Worm (Caenorhabditis elegans): Measurements from ENCODE around the gene R07E5.4.
"Not testable (repeated sequence)": the region's sequence is repeated elsewhere in the genome, so short reads cannot be mapped to it uniquely, and the experiment has no call there.

Gene R07E5.4

ce11 chrIII:4378600-4379293 lies 15.8 kb upstream of the R07E5.4 start (continued):
- 0 out of 2 replicates have a peak, but pooled peaks have one; percentile 34 for TF ChIP-seq zfp-3 (GFP tag; conservative IDR thresholded peaks at IDR 0.05)
- peak; percentile 57 for TF ChIP-seq T20F7.1 (GFP tag; optimal IDR thresholded peaks at IDR 0.05)
- TF ChIP-seq spr-1 (tag; optimal IDR thresholded peaks at IDR 0.05) = peak; percentile 77
- peak; percentile 46 to 62; a peak in 1 of 4 replicates for TF ChIP-seq madf-5 (GFP tag; IDR thresholded peaks at IDR 0.05)
- peak; percentile 91 for TF ChIP-seq set-16 (GFP tag; IDR thresholded peaks at IDR 0.05)
- peak; percentile 72 for TF ChIP-seq mep-1 (tag; optimal IDR thresholded peaks at IDR 0.05)
- TF ChIP-seq F10B5.3 (tag; optimal IDR thresholded peaks at IDR 0.05) = peak; percentile 68
- peak; percentile 63 for TF ChIP-seq dmd-6 (GFP tag; IDR thresholded peaks at IDR 0.05)
- TF ChIP-seq dmd-8 (GFP tag; IDR thresholded peaks at IDR 0.05) = peak; percentile 75; the same call in 1 of the 2 replicates
- peak; percentile 41 for TF ChIP-seq gei-8 (GFP tag; optimal IDR thresholded peaks at IDR 0.05)
- TF ChIP-seq mdt-29 (GFP tag; IDR thresholded peaks at IDR 0.05) = 0 out of 2 replicates have a peak, but pooled peaks have one; percentile 17
- peak; percentile 34 for TF ChIP-seq F37D6.2 (tag; optimal IDR thresholded peaks at IDR 0.05)
- peak; percentile 62 for TF ChIP-seq mes-2 (tag; optimal IDR thresholded peaks at IDR 0.05; ENCODE audit: poor library complexity, severe bottlenecking)
- peak; percentile 89 for TF ChIP-seq T26A8.4 (GFP tag; IDR thresholded peaks at IDR 0.05)
- peak; percentile 8; the same call in 1 of the 2 replicates for TF ChIP-seq D1046.2 (GFP tag; IDR thresholded peaks at IDR 0.05)
- peak; percentile 65 for TF ChIP-seq lim-7 (GFP tag; IDR thresholded peaks at IDR 0.05)
- peak in 1 of 2 experiments; percentile 64 for TF ChIP-seq lsy-2 (tag; optimal IDR thresholded peaks at IDR 0.05)
- peak; percentile 73 for TF ChIP-seq ceh-20 (GFP tag; IDR thresholded peaks at IDR 0.05)
- TF ChIP-seq ZK337.2 (GFP tag; IDR thresholded peaks at IDR 0.05) = peak; percentile 70; the same call in 1 of the 2 replicates
- TF ChIP-seq lin-38 (GFP tag; IDR thresholded peaks at IDR 0.05) = peak; percentile 72
- peak; percentile 61 for TF ChIP-seq nhr-102 (tag; optimal IDR thresholded peaks at IDR 0.05)
- TF ChIP-seq vab-7 (GFP tag; IDR thresholded peaks at IDR 0.05) = 0 out of 2 replicates have a peak, but pooled peaks have one; percentile 43
- TF ChIP-seq nhr-42 (GFP tag; IDR thresholded peaks at IDR 0.05) = peak; percentile 68
- peak; percentile 30; the same call in 1 of the 2 replicates for TF ChIP-seq snpc-1.2 (GFP tag; IDR thresholded peaks at IDR 0.05)
- TF ChIP-seq pha-4 (GFP tag; IDR thresholded peaks at IDR 0.05) = peak; percentile 82
- TF ChIP-seq pha-4 (tag; optimal IDR thresholded peaks at IDR 0.05) = not testable (repeated sequence)
- peak; percentile 44 for TF ChIP-seq spr-3 (GFP tag; optimal IDR thresholded peaks at IDR 0.05)
- TF ChIP-seq egl-43 (GFP tag; IDR thresholded peaks at IDR 0.05) = peak; percentile 79
- peak; percentile 48 for TF ChIP-seq mxl-3 (GFP tag; optimal IDR thresholded peaks at IDR 0.05)
- TF ChIP-seq hif-1 (tag; optimal IDR thresholded peaks at IDR 0.05) = peak in 1 of 2 experiments; percentile 54
- 0 out of 2 replicates have a peak, but pooled peaks have one; percentile 56 for TF ChIP-seq mxl-2 (GFP tag; conservative IDR thresholded peaks at IDR 0.05)
- peak; percentile 43 for TF ChIP-seq dve-1 (tag; optimal IDR thresholded peaks at IDR 0.05; ENCODE audit: insufficient read depth)
- TF ChIP-seq lir-3 (tag; optimal IDR thresholded peaks at IDR 0.05) = peak; percentile 75
- 0 out of 2 replicates have a peak, but pooled peaks have one; percentile 7 for TF ChIP-seq Y48G9A.11 (GFP tag; IDR thresholded peaks at IDR 0.05)
- TF ChIP-seq tra-1 (GFP tag; IDR thresholded peaks at IDR 0.05) = peak; percentile 64
- peak; percentile 19 for TF ChIP-seq Y5F2A.4 (GFP tag; optimal IDR thresholded peaks at IDR 0.05)
- TF ChIP-seq ctbp-1 (GFP tag; IDR thresholded peaks at IDR 0.05) = peak; percentile 69
- TF ChIP-seq saeg-2 (GFP tag; IDR thresholded peaks at IDR 0.05) = 0 out of 2 replicates have a peak, but pooled peaks have one; percentile 68

DNA sequence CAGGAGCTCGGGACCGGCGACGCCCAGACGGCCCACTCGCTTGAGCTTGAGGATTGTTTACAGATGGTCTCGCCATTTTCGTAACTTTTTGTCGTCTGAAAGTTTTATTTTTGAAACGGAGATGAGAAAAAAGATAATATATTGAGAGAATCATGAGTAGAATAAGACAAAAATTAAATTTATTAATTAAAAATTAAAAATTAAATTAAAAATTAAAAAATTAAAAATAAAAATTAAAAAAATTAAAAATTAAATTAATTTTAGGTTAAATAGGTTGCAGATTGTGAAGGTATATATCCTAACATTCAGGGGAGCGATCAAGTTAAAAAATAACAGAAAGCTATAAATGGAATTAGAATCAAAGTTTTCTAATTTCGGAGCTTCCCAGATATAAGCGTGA lies 14.9 kb upstream of the R07E5.4 start, which contains the start of gene B0284.3:
B0284.3 (minus strand) TSS at position 101 of the 400 bp plus-strand sequence.
- no peak for TF ChIP-seq hlh-11 (tag; optimal IDR thresholded peaks at IDR 0.05)
- TF ChIP-seq ztf-11 (tag; optimal IDR thresholded peaks at IDR 0.05) = no peak
- no peak for TF ChIP-seq hif-1 (tag; optimal IDR thresholded peaks at IDR 0.05)
- no peak for TF ChIP-seq F44E2.7 (GFP tag; IDR thresholded peaks at IDR 0.05)
